Worm (Caenorhabditis elegans) whole organism, young adult: ENCODE results near the gene mlc-4.

ENCODE experiments used
- B0019.2 ChIP-seq: fragments of 200-800 bp; sonication (Bioruptor generic); conservative IDR thresholded peaks from 2 replicates; pipeline ENCODE4 v1.3.6; 2022; ENCODE audit warnings: missing genetic modification reagents, missing genetic modification characterization, missing compliant biosample characterization
- B0336.3 ChIP-seq: fragments of 200-800 bp; sonication (Bioruptor generic); IDR thresholded peaks from 2 replicates; pipeline ENCODE4 v1.3.6; 2022; ENCODE audit warnings: missing genetic modification characterization, missing compliant biosample characterization
- F33H1.4 ChIP-seq: fragments of 200-800 bp; sonication (Bioruptor generic); IDR thresholded peaks from 2 replicates; pipeline ENCODE4 v1.3.6; 2022; ENCODE audit warnings: missing genetic modification reagents, missing genetic modification characterization, missing compliant biosample characterization
- F39B2.1 ChIP-seq: fragments of 200-800 bp; sonication (Bioruptor generic); IDR thresholded peaks from 2 replicates; pipeline ENCODE4 v1.3.6; 2022; ENCODE audit warnings: missing genetic modification reagents, missing genetic modification characterization, missing compliant biosample characterization
- T07F8.4 ChIP-seq: sonication (generic microtip); optimal IDR thresholded peaks from 2 replicates; lab custom pipeline; 2016; ENCODE audit warnings: mild to moderate bottlenecking, missing genetic modification characterization, moderate library complexity, missing compliant biosample characterization
- Y79H2A.3 ChIP-seq: fragments of 200-800 bp; sonication (Bioruptor generic); conservative IDR thresholded peaks from 2 replicates; pipeline ENCODE4 v1.3.6; 2022; ENCODE audit warnings: missing genetic modification reagents, missing genetic modification characterization, missing compliant biosample characterization
- ama-1 ChIP-seq, 3 experiments: fragments of 150-350 bp in 1 of 3; sonication (generic microtip) in 2 of 3; optimal IDR thresholded peaks; 2 replicates each; lab custom pipeline; 2014 to 2018; ENCODE audit warnings: missing biosample characterization in 2 of 3, missing genetic modification characterization in 2 of 3, missing genetic modification reagents in 2 of 3
- aptf-2 ChIP-seq: fragments of 200-800 bp; sonication (Bioruptor generic); conservative IDR thresholded peaks from 2 replicates; pipeline ENCODE4 v1.3.6; 2022; ENCODE audit warnings: missing genetic modification reagents, missing genetic modification characterization, missing compliant biosample characterization
- attf-3 ChIP-seq: fragments of 200-800 bp; sonication (Bioruptor generic); conservative IDR thresholded peaks from 2 replicates; pipeline ENCODE4 v1.3.6; 2022; ENCODE audit warnings: missing genetic modification reagents, missing genetic modification characterization, missing compliant biosample characterization
- bed-2 ChIP-seq: fragments of 200-800 bp; sonication (Bioruptor generic); IDR thresholded peaks from 2 replicates; pipeline ENCODE4 v1.3.6; 2022; ENCODE audit warnings: missing genetic modification reagents, missing genetic modification characterization, missing compliant biosample characterization
- cebp-1 ChIP-seq, 2 experiments: fragments of 200-800 bp in 1 of 2; sonication (Bioruptor generic) in 1 of 2; sonication (generic microtip) in 1 of 2; IDR thresholded peaks in 1 of 2; optimal IDR thresholded peaks in 1 of 2; 2 replicates each; pipeline versions ENCODE4 v1.3.6 to Lab custom; 2017 to 2022; ENCODE audit warnings: missing compliant biosample characterization in 2 of 2, missing genetic modification characterization in 2 of 2, mild to moderate bottlenecking in 1 of 2, missing genetic modification reagents in 1 of 2, moderate library complexity in 1 of 2
- ceh-27 ChIP-seq: fragments of 200-800 bp; sonication (Bioruptor generic); optimal IDR thresholded peaks from 2 replicates; lab custom pipeline; 2018; ENCODE audit warnings: mild to moderate bottlenecking, missing genetic modification characterization, moderate library complexity, missing compliant biosample characterization
- chd-7 ChIP-seq: sonication (generic microtip); optimal IDR thresholded peaks from 2 replicates; lab custom pipeline; 2016; ENCODE audit warnings: mild to moderate bottlenecking, missing genetic modification characterization, moderate library complexity, missing compliant biosample characterization
- dpl-1 ChIP-seq: fragments of 150-350 bp; optimal IDR thresholded peaks from 2 replicates; lab custom pipeline; 2014; ENCODE audit warnings: missing biosample characterization, missing genetic modification reagents, missing genetic modification characterization
- fkh-3 ChIP-seq: sonication (generic microtip); optimal IDR thresholded peaks from 2 replicates; lab custom pipeline; 2016; ENCODE audit warnings: mild to moderate bottlenecking, missing genetic modification characterization, missing compliant biosample characterization
- gei-17 ChIP-seq: fragments of 200-800 bp; sonication (Bioruptor generic); optimal IDR thresholded peaks from 2 replicates; lab custom pipeline; 2018; ENCODE audit warnings: mild to moderate bottlenecking, missing genetic modification characterization, missing compliant biosample characterization
- him-1 ChIP-seq: sonication (generic microtip); optimal IDR thresholded peaks from 2 replicates; lab custom pipeline; 2016; ENCODE audit warnings: missing genotype, missing genetic modification reagents, missing genetic modification characterization, missing compliant biosample characterization
- madf-10 ChIP-seq: sonication (generic microtip); optimal IDR thresholded peaks from 2 replicates; lab custom pipeline; 2016; ENCODE audit warnings: mild to moderate bottlenecking, missing genetic modification characterization, missing compliant biosample characterization
- mel-28 ChIP-seq: sonication (generic microtip); optimal IDR thresholded peaks from 2 replicates; lab custom pipeline; 2016; ENCODE audit warnings: borderline replicate concordance, mild to moderate bottlenecking, missing genetic modification characterization, missing compliant biosample characterization
- nfya-1 ChIP-seq: sonication (generic microtip); optimal IDR thresholded peaks from 2 replicates; lab custom pipeline; 2017; ENCODE audit warnings: antibody characterized with exemption, missing compliant biosample characterization, missing genetic modification characterization, borderline replicate concordance; ENCODE audit not compliant: insufficient read depth
- nfya-2 ChIP-seq: fragments of 200-800 bp; sonication (Bioruptor generic); IDR thresholded peaks from 2 replicates; pipeline ENCODE4 v1.3.6; 2022; ENCODE audit warnings: missing genetic modification reagents, missing genetic modification characterization, missing compliant biosample characterization
- nfyb-1 ChIP-seq: fragments of 200-800 bp; sonication (Bioruptor generic); IDR thresholded peaks from 2 replicates; pipeline ENCODE4 v1.3.6; 2022; ENCODE audit warnings: missing genetic modification reagents, missing genetic modification characterization, missing compliant biosample characterization
- nhr-179 ChIP-seq: sonication (generic microtip); optimal IDR thresholded peaks from 2 replicates; lab custom pipeline; 2016; ENCODE audit warnings: mild to moderate bottlenecking, missing genetic modification characterization, missing compliant biosample characterization
- pbrm-1 ChIP-seq: fragments of 200-800 bp; sonication (Bioruptor generic); IDR thresholded peaks from 2 replicates; pipeline ENCODE4 v1.3.6; 2022; ENCODE audit warnings: missing genetic modification reagents, missing genetic modification characterization, missing compliant biosample characterization
- snpc-3.4 ChIP-seq: sonication (generic microtip); optimal IDR thresholded peaks from 2 replicates; lab custom pipeline; 2017; ENCODE audit warnings: missing genetic modification characterization, mild to moderate bottlenecking, missing compliant biosample characterization, antibody characterized with exemption, moderate library complexity, missing genotype, missing genetic modification reagents
- tbx-9 ChIP-seq: sonication (generic microtip); optimal IDR thresholded peaks from 2 replicates; lab custom pipeline; 2016; ENCODE audit warnings: borderline replicate concordance, missing genetic modification characterization, inconsistent platforms, missing compliant biosample characterization
- xnd-1 ChIP-seq: sonication (generic microtip); optimal IDR thresholded peaks from 2 replicates; lab custom pipeline; 2016; ENCODE audit warnings: missing genotype, missing genetic modification reagents, missing genetic modification characterization, missing compliant biosample characterization
- zim-3 ChIP-seq: sonication (generic microtip); optimal IDR thresholded peaks from 2 replicates; lab custom pipeline; 2017; ENCODE audit warnings: mild to moderate bottlenecking, missing genetic modification characterization, moderate library complexity, missing compliant biosample characterization
- ztf-25 ChIP-seq: fragments of 200-800 bp; sonication (Bioruptor generic); IDR thresholded peaks from 2 replicates; pipeline ENCODE4 v1.3.6; 2022; ENCODE audit warnings: missing genetic modification reagents, missing genetic modification characterization, missing compliant biosample characterization
- ztf-28 ChIP-seq: fragments of 200-800 bp; sonication (Bioruptor generic); IDR thresholded peaks from 2 replicates; pipeline ENCODE4 v1.3.6; 2022; ENCODE audit warnings: missing genetic modification reagents, missing genetic modification characterization, missing compliant biosample characterization

Gene mlc-4

DNA sequence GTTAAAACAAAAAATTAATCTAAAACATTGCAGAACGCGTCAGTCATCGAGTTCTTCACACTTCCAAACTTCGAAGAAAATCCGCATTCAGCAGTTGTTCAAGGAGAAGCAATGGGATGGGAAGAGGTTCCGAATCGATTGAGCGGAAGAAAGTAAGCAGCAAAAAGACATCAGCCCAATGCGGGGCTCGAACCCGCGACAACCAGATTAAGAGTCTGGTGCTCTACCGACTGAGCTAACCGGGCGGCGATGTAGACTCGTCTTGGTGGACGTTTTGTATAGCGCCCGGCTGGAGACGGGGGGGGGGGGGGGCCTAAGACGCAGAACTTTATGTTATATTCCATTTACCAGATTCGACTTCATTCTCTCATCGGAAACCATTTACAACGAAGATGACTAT, 33.2 kb upstream of the mlc-4 start (continued):
- TF ChIP-seq him-1 (tag; lab: Kevin White, UChicago): peak; percentile 22
- no peak for TF ChIP-seq mel-28 (tag; lab: Kevin White, UChicago)
- TF ChIP-seq dpl-1: no peak
- no peak for TF ChIP-seq madf-10

DNA sequence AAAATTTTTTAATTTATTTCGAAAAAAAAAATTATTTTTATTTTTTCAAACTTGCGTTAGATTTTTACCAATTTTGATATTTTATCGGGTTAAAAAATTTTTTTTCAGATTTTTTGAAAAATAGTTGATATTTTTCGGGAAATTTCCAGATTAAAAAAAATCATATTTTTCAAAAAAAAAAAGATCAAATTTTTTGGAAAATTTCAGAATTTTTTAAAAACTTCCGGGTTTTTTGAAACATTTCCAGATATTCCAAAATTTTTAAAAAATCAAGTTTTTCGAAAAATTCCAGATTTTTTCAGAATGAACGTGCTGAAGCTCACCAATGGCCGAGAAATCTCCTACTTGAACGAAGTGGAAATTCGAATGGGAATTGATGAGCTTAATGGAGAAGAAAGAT, 31.9 kb upstream of the mlc-4 start, which contains the start of gene metl-18:
Gene metl-18 (plus strand): TSS at position 301 of the 400 bp plus-strand sequence.
- TF ChIP-seq xnd-1: no peak
- no peak for TF ChIP-seq gei-17 (GFP tag; lab: Kevin White, UChicago)
- no peak for TF ChIP-seq aptf-2 (GFP tag; lab: Robert Waterston, UW)
- no peak for TF ChIP-seq nfya-1 (tag; lab: Kevin White, UChicago)
- TF ChIP-seq tbx-9 (tag; lab: Kevin White, UChicago): no peak
- no peak for TF ChIP-seq B0019.2 (GFP tag; lab: Robert Waterston, UW)
- no peak for TF ChIP-seq F33H1.4
- TF ChIP-seq chd-7 (tag; lab: Kevin White, UChicago): no peak
- no peak for TF ChIP-seq zim-3 (tag; lab: Kevin White, UChicago)
- TF ChIP-seq nfya-2 (GFP tag; lab: Robert Waterston, UW): no peak
- no peak for TF ChIP-seq T07F8.4 (tag; lab: Kevin White, UChicago)
- TF ChIP-seq ama-1 (optimal IDR thresholded peaks at IDR 0.05; lab: Kevin White, UChicago): no peak
- no peak for TF ChIP-seq ama-1 (GFP tag; optimal IDR thresholded peaks at IDR 0.05; lab: Kevin White, UChicago)
- TF ChIP-seq snpc-3.4 (tag; lab: Kevin White, UChicago): no peak
- no peak for TF ChIP-seq Y79H2A.3 (GFP tag; lab: Robert Waterston, UW)
- no peak for TF ChIP-seq ceh-27 (GFP tag; lab: Kevin White, UChicago)
- no peak for TF ChIP-seq fkh-3 (tag; lab: Kevin White, UChicago)
- no peak for TF ChIP-seq attf-3 (GFP tag; lab: Robert Waterston, UW)
- TF ChIP-seq bed-2 (GFP tag; lab: Robert Waterston, UW): no peak
- no peak for TF ChIP-seq ztf-28

DNA sequence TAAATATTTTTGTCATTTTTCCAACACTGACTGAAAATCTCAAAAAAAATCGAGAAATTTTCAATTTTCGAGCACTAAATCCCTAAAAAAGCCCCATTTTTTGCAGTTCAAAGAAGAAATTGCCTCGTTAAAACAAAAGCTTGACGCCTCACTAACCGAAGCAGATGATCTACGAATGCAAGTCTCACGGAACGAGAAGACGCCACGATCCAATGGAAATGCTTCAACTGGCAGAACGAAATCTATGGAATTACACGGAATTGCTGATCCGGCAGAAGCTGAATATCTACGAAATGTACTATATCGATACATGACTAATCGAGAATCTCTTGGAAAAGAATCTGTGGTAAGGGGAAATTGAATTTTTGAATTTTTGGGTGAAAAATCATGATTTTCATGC, 30.3 kb upstream of the mlc-4 start:
- TF ChIP-seq cebp-1 (GFP tag; IDR thresholded peaks at IDR 0.05; lab: Robert Waterston, UW): no peak
- no peak for TF ChIP-seq cebp-1 (tag; optimal IDR thresholded peaks at IDR 0.05; lab: Kevin White, UChicago)
- TF ChIP-seq, all 124 proteins: peak for 0

DNA sequence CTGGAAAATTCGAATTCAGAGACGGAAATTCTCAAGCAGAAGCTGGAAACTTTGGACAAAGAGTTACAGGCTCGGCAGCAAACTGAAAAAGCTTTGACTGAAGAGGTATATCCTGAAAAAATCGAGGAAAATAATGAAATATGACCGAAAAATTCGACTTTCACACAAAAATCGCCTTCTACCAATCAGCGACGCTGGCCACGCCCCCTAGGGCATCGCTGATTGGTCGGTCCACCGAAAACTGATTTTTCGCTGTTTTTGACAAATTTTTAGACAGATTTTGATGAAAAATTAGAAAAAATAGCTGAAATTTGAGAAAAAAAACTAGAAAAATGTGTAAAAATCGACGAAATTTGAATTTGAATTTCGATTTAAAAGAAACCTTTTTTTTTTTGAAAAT, 25.3 kb upstream of the mlc-4 start:
- TF ChIP-seq nfyb-1 (GFP tag; lab: Robert Waterston, UW): peak; percentile 80
- TF ChIP-seq pbrm-1 (GFP tag; lab: Robert Waterston, UW): no peak

DNA sequence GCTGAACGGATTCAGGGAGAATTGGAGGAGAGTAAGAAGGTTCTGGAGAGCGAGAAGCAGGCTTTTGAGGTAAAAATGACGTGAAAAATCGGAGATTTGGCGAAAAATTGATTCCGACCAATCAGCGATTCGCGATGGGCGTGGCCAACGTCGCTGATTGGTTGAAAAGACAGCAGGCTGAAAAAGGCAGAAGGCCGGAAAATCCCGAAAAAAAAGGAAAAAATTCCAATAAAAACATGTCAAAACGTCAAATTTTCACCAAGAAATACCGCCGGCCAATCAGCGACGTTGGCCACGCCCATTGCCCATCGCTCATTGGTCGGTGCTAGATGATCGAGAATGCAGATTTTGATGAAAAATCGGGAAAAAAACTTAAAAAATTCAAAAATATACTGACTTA, 23.9 kb upstream of the mlc-4 start:
- TF ChIP-seq nfyb-1 (GFP tag; lab: Robert Waterston, UW): peak; percentile 74
- TF ChIP-seq ztf-25: no peak

DNA sequence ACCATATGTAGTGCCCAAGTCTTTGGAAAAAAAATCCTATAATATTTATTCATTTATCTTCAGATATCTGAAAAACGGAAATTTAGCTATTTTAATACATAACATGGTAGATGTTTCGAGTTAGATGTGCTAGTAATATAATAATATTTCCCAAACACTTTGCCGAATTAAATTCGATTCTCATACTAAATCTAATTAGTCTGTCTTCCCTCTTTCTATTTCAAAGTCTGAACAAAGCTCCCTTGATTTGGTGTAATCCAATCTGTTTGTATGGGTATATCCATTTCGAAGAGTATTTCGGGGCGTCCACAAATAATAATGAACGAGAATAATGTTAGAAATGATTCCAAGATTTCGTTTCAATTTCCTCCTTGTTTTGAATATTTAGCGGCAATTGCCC, 20.8 kb upstream of the mlc-4 start:
- TF ChIP-seq B0336.3: no peak
- TF ChIP-seq F39B2.1 (GFP tag; lab: Robert Waterston, UW): no peak
- TF ChIP-seq nhr-179 (tag; lab: Kevin White, UChicago): no peak
